Worm (Caenorhabditis elegans) whole organism, L3 larva: ENCODE measurements around the gene C55A6.10.

Source experiments
- R02D3.7 ChIP-seq: fragments of 150-350 bp; optimal IDR thresholded peaks from 2 replicates; lab custom pipeline; 2014; ENCODE audit warnings: missing biosample characterization, missing genetic modification characterization
- ZK546.5 ChIP-seq: sonication (generic microtip); optimal IDR thresholded peaks from 2 replicates; lab custom pipeline; 2017; ENCODE audit warnings: missing biosample characterization, missing genetic modification characterization
- aly-2 ChIP-seq: fragments of 150-350 bp; optimal IDR thresholded peaks from 2 replicates; lab custom pipeline; 2014; ENCODE audit warnings: missing biosample characterization, missing genetic modification characterization
- ama-1 ChIP-seq: fragments of 150-350 bp; optimal IDR thresholded peaks from 2 replicates; lab custom pipeline; 2018
- ceh-16 ChIP-seq: sonication (generic microtip); optimal IDR thresholded peaks from 2 replicates; lab custom pipeline; 2017; ENCODE audit warnings: missing biosample characterization, missing genetic modification characterization
- ceh-28 ChIP-seq: fragments of 150-350 bp; optimal IDR thresholded peaks from 2 replicates; lab custom pipeline; 2014; ENCODE audit warnings: missing biosample characterization, missing genetic modification reagents, missing genetic modification characterization
- ceh-82 ChIP-seq: fragments of 150-350 bp; optimal IDR thresholded peaks from 2 replicates; lab custom pipeline; 2014; ENCODE audit warnings: missing biosample characterization, missing genetic modification characterization
- ceh-9 ChIP-seq: sonication (generic microtip); optimal IDR thresholded peaks from 2 replicates; lab custom pipeline; 2018; ENCODE audit warnings: missing biosample characterization, missing genetic modification characterization
- daf-12 ChIP-seq: fragments of 150-350 bp; optimal IDR thresholded peaks from 2 replicates; lab custom pipeline; 2014; ENCODE audit warnings: missing biosample characterization, missing genetic modification reagents, missing genetic modification characterization
- egl-27 ChIP-seq: sonication (generic microtip); optimal IDR thresholded peaks from 4 replicates; lab custom pipeline; 2017; ENCODE audit warnings: missing biosample characterization, missing genetic modification reagents, missing genetic modification characterization
- egl-5 ChIP-seq: fragments of 150-350 bp; optimal IDR thresholded peaks from 2 replicates; lab custom pipeline; 2017; ENCODE audit warnings: missing biosample characterization, missing genetic modification reagents, missing genetic modification characterization, inconsistent platforms
- elt-1 ChIP-seq: fragments of 150-350 bp; optimal IDR thresholded peaks from 2 replicates; lab custom pipeline; 2014; ENCODE audit warnings: missing biosample characterization, missing genetic modification characterization
- elt-2 ChIP-seq: sonication (generic microtip); optimal IDR thresholded peaks from 2 replicates; lab custom pipeline; 2016; ENCODE audit warnings: missing genetic modification reagents, mild to moderate bottlenecking, missing genetic modification characterization, missing compliant biosample characterization
- elt-3 ChIP-seq, 3 experiments: fragments of 150-350 bp in 1 of 3; sonication (generic microtip) in 2 of 3; optimal IDR thresholded peaks; 2 replicates in 2 of 3; 4 replicates in 1 of 3; lab custom pipeline; 2014 to 2017; ENCODE audit warnings: missing biosample characterization in 3 of 3, missing genetic modification characterization in 3 of 3
- eor-1 ChIP-seq, 2 experiments: fragments of 150-350 bp; optimal IDR thresholded peaks; 2 replicates each; lab custom pipeline; 2014 to 2018; ENCODE audit warnings: missing biosample characterization in 2 of 2, missing genetic modification characterization in 2 of 2
- fkh-10 ChIP-seq: sonication (generic microtip); optimal IDR thresholded peaks from 2 replicates; lab custom pipeline; 2017; ENCODE audit warnings: missing biosample characterization, missing genetic modification reagents, missing genetic modification characterization
- fkh-2 ChIP-seq: fragments of 150-350 bp; optimal IDR thresholded peaks from 2 replicates; lab custom pipeline; 2014; ENCODE audit warnings: missing biosample characterization, missing genetic modification reagents, missing genetic modification characterization
- fos-1 ChIP-seq: fragments of 150-350 bp; optimal IDR thresholded peaks from 2 replicates; lab custom pipeline; 2014; ENCODE audit warnings: missing biosample characterization, missing genetic modification characterization
- hmg-11 ChIP-seq: sonication (generic microtip); optimal IDR thresholded peaks from 2 replicates; lab custom pipeline; 2016; ENCODE audit warnings: missing genetic modification characterization, missing compliant biosample characterization
- jun-1 ChIP-seq: fragments of 150-350 bp; optimal IDR thresholded peaks from 2 replicates; lab custom pipeline; 2014; ENCODE audit warnings: missing biosample characterization, missing genetic modification reagents, missing genetic modification characterization
- lin-15B ChIP-seq: fragments of 150-350 bp; optimal IDR thresholded peaks from 2 replicates; lab custom pipeline; 2014; ENCODE audit warnings: missing biosample characterization, missing genetic modification characterization
- lin-39 ChIP-seq: fragments of 150-350 bp; optimal IDR thresholded peaks from 2 replicates; lab custom pipeline; 2018; ENCODE audit warnings: missing biosample characterization, missing genetic modification reagents, missing genetic modification characterization
- lsy-12 ChIP-seq: sonication (generic microtip); optimal IDR thresholded peaks from 2 replicates; lab custom pipeline; 2016; ENCODE audit warnings: mild to moderate bottlenecking, missing genetic modification characterization, missing compliant biosample characterization
- mdl-1 ChIP-seq: fragments of 150-350 bp; optimal IDR thresholded peaks from 2 replicates; lab custom pipeline; 2014; ENCODE audit warnings: missing biosample characterization, missing genetic modification characterization
- mml-1 ChIP-seq: fragments of 150-350 bp; sonication (generic microtip); optimal IDR thresholded peaks from 3 replicates; lab custom pipeline; 2014; ENCODE audit warnings: missing biosample characterization, missing genetic modification characterization
- nfya-1 ChIP-seq: sonication (generic microtip); optimal IDR thresholded peaks from 2 replicates; lab custom pipeline; 2017; ENCODE audit warnings: missing genetic modification characterization, mild to moderate bottlenecking, missing compliant biosample characterization, antibody characterized with exemption, moderate library complexity; ENCODE audit not compliant: insufficient read depth
- nhr-11 ChIP-seq: fragments of 150-350 bp; optimal IDR thresholded peaks from 2 replicates; lab custom pipeline; 2014; ENCODE audit warnings: missing biosample characterization, missing genetic modification characterization
- nhr-12 ChIP-seq: fragments of 150-350 bp; optimal IDR thresholded peaks from 2 replicates; lab custom pipeline; 2014; ENCODE audit warnings: missing biosample characterization, missing genetic modification characterization
- nhr-23 ChIP-seq: fragments of 150-350 bp; optimal IDR thresholded peaks from 2 replicates; lab custom pipeline; 2014; ENCODE audit warnings: missing biosample characterization, missing genetic modification reagents, missing genetic modification characterization
- nhr-237 ChIP-seq: fragments of 150-350 bp; optimal IDR thresholded peaks from 2 replicates; lab custom pipeline; 2014; ENCODE audit warnings: missing biosample characterization, missing genetic modification characterization
- nhr-25 ChIP-seq: sonication (generic microtip); optimal IDR thresholded peaks from 2 replicates; lab custom pipeline; 2017; ENCODE audit warnings: missing biosample characterization, missing genetic modification characterization
- nhr-28 ChIP-seq: fragments of 150-350 bp; optimal IDR thresholded peaks from 2 replicates; lab custom pipeline; 2014; ENCODE audit warnings: missing biosample characterization, missing genetic modification characterization
- nhr-43 ChIP-seq: sonication (generic microtip); optimal IDR thresholded peaks from 2 replicates; lab custom pipeline; 2016; ENCODE audit warnings: mild to moderate bottlenecking, missing genetic modification characterization, missing compliant biosample characterization; ENCODE audit not compliant: poor library complexity, severe bottlenecking
- nhr-67 ChIP-seq: fragments of 150-350 bp; optimal IDR thresholded peaks from 2 replicates; lab custom pipeline; 2014; ENCODE audit warnings: missing biosample characterization, missing genetic modification characterization
- nhr-76 ChIP-seq: fragments of 150-350 bp; sonication (generic microtip); optimal IDR thresholded peaks from 5 replicates; lab custom pipeline; 2014; ENCODE audit warnings: missing biosample characterization, missing genetic modification characterization
- nhr-77 ChIP-seq: fragments of 150-350 bp; optimal IDR thresholded peaks from 2 replicates; lab custom pipeline; 2014; ENCODE audit warnings: missing biosample characterization, missing genetic modification characterization
- pha-4 ChIP-seq: fragments of 150-350 bp; optimal IDR thresholded peaks from 2 replicates; lab custom pipeline; 2014; ENCODE audit warnings: missing biosample characterization, missing genetic modification reagents, missing genetic modification characterization
- pqm-1 ChIP-seq: fragments of 150-350 bp; optimal IDR thresholded peaks from 2 replicates; lab custom pipeline; 2017; ENCODE audit warnings: missing biosample characterization, missing genetic modification characterization, inconsistent platforms
- sea-2 ChIP-seq: fragments of 150-350 bp; sonication (generic microtip); optimal IDR thresholded peaks from 4 replicates; lab custom pipeline; 2014; ENCODE audit warnings: missing biosample characterization, missing genetic modification reagents, missing genetic modification characterization
- skn-1 ChIP-seq: fragments of 150-350 bp; optimal IDR thresholded peaks from 2 replicates; lab custom pipeline; 2014; ENCODE audit warnings: missing biosample characterization, missing genetic modification characterization
- snpc-4 ChIP-seq: fragments of 150-350 bp; optimal IDR thresholded peaks from 2 replicates; lab custom pipeline; 2014; ENCODE audit warnings: missing biosample characterization, missing genetic modification characterization
- tbx-2 ChIP-seq: sonication (generic microtip); optimal IDR thresholded peaks from 2 replicates; lab custom pipeline; 2016; ENCODE audit warnings: mild to moderate bottlenecking, missing genetic modification characterization, missing compliant biosample characterization
- unc-39 ChIP-seq: sonication (generic microtip); optimal IDR thresholded peaks from 4 replicates; lab custom pipeline; 2017; ENCODE audit warnings: missing biosample characterization, missing genetic modification characterization
- unc-62 ChIP-seq: fragments of 150-350 bp; sonication (generic microtip); optimal IDR thresholded peaks from 4 replicates; lab custom pipeline; 2014; ENCODE audit warnings: missing biosample characterization, missing genetic modification reagents, missing genetic modification characterization
- zag-1 ChIP-seq: fragments of 150-350 bp; optimal IDR thresholded peaks from 2 replicates; lab custom pipeline; 2014; ENCODE audit warnings: missing biosample characterization, missing genetic modification characterization
- ztf-11 ChIP-seq: fragments of 150-350 bp; optimal IDR thresholded peaks from 2 replicates; lab custom pipeline; 2014; ENCODE audit warnings: missing biosample characterization, missing genetic modification characterization
- ztf-4 ChIP-seq: fragments of 150-350 bp; optimal IDR thresholded peaks from 2 replicates; lab custom pipeline; 2014; ENCODE audit warnings: missing biosample characterization, missing genetic modification characterization

The C55A6.10 gene

ce11 chrV:11521448-11521847 lies 16.3 kb downstream of the C55A6.10 start, which contains the start of gene pafo-1:
pafo-1 (plus strand) TSS chrV:11521703.
- no peak for TF ChIP-seq nhr-77 (tag; lab: Kevin White, UChicago)
- no peak for TF ChIP-seq nhr-12 (tag; lab: Kevin White, UChicago)
- peak; percentile 70 for TF ChIP-seq snpc-4 (tag; lab: Kevin White, UChicago)
- peak; percentile 61 for TF ChIP-seq ceh-28 (tag; lab: Kevin White, UChicago)
- TF ChIP-seq pqm-1 (tag; lab: Kevin White, UChicago), result peak; percentile 23
- no peak for TF ChIP-seq unc-39
- TF ChIP-seq aly-2, result peak; percentile 73
- TF ChIP-seq sea-2 (GFP tag; lab: Kevin White, UChicago), result no peak
- peak; percentile 87 for TF ChIP-seq lin-15B
- no peak for TF ChIP-seq ztf-11 (tag; lab: Kevin White, UChicago)
- TF ChIP-seq nhr-23, result peak; percentile 80
- TF ChIP-seq eor-1 (tag; optimal IDR thresholded peaks at IDR 0.05; lab: Kevin White, UChicago), result no peak
- TF ChIP-seq lsy-12 (tag; lab: Kevin White, UChicago), result peak; percentile 79
- no peak for TF ChIP-seq ceh-9 (tag; lab: Kevin White, UChicago)
- TF ChIP-seq ceh-16, result peak; percentile 26
- no peak for TF ChIP-seq ztf-4
- peak; percentile 89 for TF ChIP-seq nhr-43
- peak; percentile 67 for TF ChIP-seq ceh-82 (tag; lab: Kevin White, UChicago)
- no peak for TF ChIP-seq mml-1 (tag; lab: Kevin White, UChicago)
- TF ChIP-seq elt-2, result peak; percentile 52
- TF ChIP-seq ZK546.5, result no peak
- no peak for TF ChIP-seq egl-5 (tag; lab: Kevin White, UChicago)
- TF ChIP-seq skn-1 (tag; lab: Kevin White, UChicago), result peak; percentile 74
- TF ChIP-seq fkh-2 (tag; lab: Kevin White, UChicago), result no peak
- no peak for TF ChIP-seq ama-1 (lab: Kevin White, UChicago)
- no peak for TF ChIP-seq fos-1
- no peak for TF ChIP-seq daf-12
- TF ChIP-seq unc-62, result no peak
- peak; percentile 85 for TF ChIP-seq nfya-1 (tag; lab: Kevin White, UChicago)
- TF ChIP-seq tbx-2 (tag; lab: Kevin White, UChicago), result peak; percentile 79
- TF ChIP-seq R02D3.7, result peak; percentile 77
- no peak for TF ChIP-seq hmg-11 (tag; lab: Kevin White, UChicago)
- TF ChIP-seq pha-4, result peak; percentile 90
- TF ChIP-seq nhr-237 (tag; lab: Kevin White, UChicago), result no peak
- TF ChIP-seq mdl-1, result no peak
- no peak for TF ChIP-seq nhr-11 (tag; lab: Kevin White, UChicago)
- no peak for TF ChIP-seq nhr-28 (tag; lab: Kevin White, UChicago)
- no peak for TF ChIP-seq elt-1 (tag; lab: Kevin White, UChicago)
- TF ChIP-seq nhr-76 (tag; lab: Kevin White, UChicago), result no peak
- no peak for TF ChIP-seq nhr-67
- TF ChIP-seq lin-39 (tag; lab: Kevin White, UChicago), result peak; percentile 74
- peak; percentile 19 for TF ChIP-seq zag-1 (tag; lab: Kevin White, UChicago)
- TF ChIP-seq nhr-25 (tag; lab: Kevin White, UChicago), result peak; percentile 66
- peak; percentile 30 for TF ChIP-seq fkh-10 (GFP tag; lab: Kevin White, UChicago)
- peak; percentile 86 for TF ChIP-seq jun-1 (tag; lab: Kevin White, UChicago)
- peak; percentile 26 for TF ChIP-seq egl-27 (tag; lab: Kevin White, UChicago)
- TF ChIP-seq elt-3 (tag; optimal IDR thresholded peaks at IDR 0.05; lab: Kevin White, UChicago), result no peak

- no peak for TF ChIP-seq ztf-4
- no peak for TF ChIP-seq ZK546.5
- no peak for TF ChIP-seq eor-1 (tag; optimal IDR thresholded peaks at IDR 0.05; lab: Kevin White, UChicago)
- TF ChIP-seq lin-15B, result no peak
- TF ChIP-seq R02D3.7, result no peak
- peak; percentile 73 for TF ChIP-seq nhr-25 (tag; lab: Kevin White, UChicago)
- TF ChIP-seq nfya-1 (tag; lab: Kevin White, UChicago), result peak; percentile 61
Measured at ce11 chrV:11525338-11525737, 20.2 kb downstream of the C55A6.10 start.
